Worm (Caenorhabditis elegans) whole organism, young adult: Measurements from ENCODE around the gene C56E6.7.

Experiments
- C06A6.2 ChIP-seq: fragments of 200-800 bp; sonication (Bioruptor generic); conservative IDR thresholded peaks from 2 replicates; pipeline ENCODE4 v1.3.6; 2022; ENCODE audit warnings: missing genetic modification characterization, missing compliant biosample characterization
- D2030.7 ChIP-seq: fragments of 200-800 bp; sonication (Bioruptor generic); IDR thresholded peaks from 2 replicates; pipeline ENCODE4 v1.3.6; 2022; ENCODE audit warnings: missing genetic modification reagents, missing genetic modification characterization, missing compliant biosample characterization
- F22D6.2 ChIP-seq: sonication (generic microtip); optimal IDR thresholded peaks from 2 replicates; lab custom pipeline; 2016; ENCODE audit warnings: mild to moderate bottlenecking, missing genetic modification characterization, missing compliant biosample characterization
- F33H1.4 ChIP-seq: fragments of 200-800 bp; sonication (Bioruptor generic); IDR thresholded peaks from 2 replicates; pipeline ENCODE4 v1.3.6; 2022; ENCODE audit warnings: missing genetic modification reagents, missing genetic modification characterization, missing compliant biosample characterization
- F49E8.2 ChIP-seq: sonication (generic microtip); optimal IDR thresholded peaks from 3 replicates; lab custom pipeline; 2017; ENCODE audit warnings: missing genetic modification characterization, mild to moderate bottlenecking, missing compliant biosample characterization, antibody characterized with exemption, moderate library complexity; ENCODE audit not compliant: insufficient read depth
- F52B5.7 ChIP-seq: sonication (generic microtip); optimal IDR thresholded peaks from 2 replicates; lab custom pipeline; 2016; ENCODE audit warnings: mild to moderate bottlenecking, missing genetic modification characterization, missing compliant biosample characterization
- F55B11.4 ChIP-seq: sonication (generic microtip); optimal IDR thresholded peaks from 2 replicates; lab custom pipeline; 2016; ENCODE audit warnings: missing compliant biosample characterization, missing genetic modification characterization, borderline replicate concordance; ENCODE audit not compliant: insufficient read depth
- akir-1 ChIP-seq: fragments of 200-800 bp; sonication (Bioruptor generic); optimal IDR thresholded peaks from 2 replicates; lab custom pipeline; 2018; ENCODE audit warnings: mild to moderate bottlenecking, missing genetic modification characterization, moderate library complexity, missing compliant biosample characterization
- cebp-1 ChIP-seq, 2 experiments: fragments of 200-800 bp in 1 of 2; sonication (Bioruptor generic) in 1 of 2; sonication (generic microtip) in 1 of 2; IDR thresholded peaks in 1 of 2; optimal IDR thresholded peaks in 1 of 2; 2 replicates each; pipeline versions ENCODE4 v1.3.6 to Lab custom; 2017 to 2022; ENCODE audit warnings: missing compliant biosample characterization in 2 of 2, missing genetic modification characterization in 2 of 2, mild to moderate bottlenecking in 1 of 2, missing genetic modification reagents in 1 of 2, moderate library complexity in 1 of 2
- ceh-100 ChIP-seq: fragments of 200-800 bp; sonication (Bioruptor generic); IDR thresholded peaks from 2 replicates; pipeline ENCODE4 v1.3.6; 2022; ENCODE audit warnings: missing genetic modification reagents, missing genetic modification characterization, missing compliant biosample characterization
- die-1 ChIP-seq: sonication (generic microtip); optimal IDR thresholded peaks from 2 replicates; lab custom pipeline; 2016; ENCODE audit warnings: missing genotype, mild to moderate bottlenecking, missing genetic modification characterization, missing compliant biosample characterization
- dpff-1 ChIP-seq: sonication (generic microtip); optimal IDR thresholded peaks from 2 replicates; lab custom pipeline; 2017; ENCODE audit warnings: mild to moderate bottlenecking, missing genetic modification characterization, missing compliant biosample characterization
- efl-1 ChIP-seq: fragments of 150-350 bp; optimal IDR thresholded peaks from 2 replicates; lab custom pipeline; 2014; ENCODE audit warnings: missing biosample characterization, missing genetic modification reagents, missing genetic modification characterization
- ekl-4 ChIP-seq: fragments of 200-800 bp; sonication (Bioruptor generic); IDR thresholded peaks from 2 replicates; pipeline ENCODE4 v1.3.6; 2022; ENCODE audit warnings: missing genetic modification reagents, missing genetic modification characterization, missing compliant biosample characterization
- ets-4 ChIP-seq: fragments of 200-800 bp; sonication (Bioruptor generic); optimal IDR thresholded peaks from 2 replicates; lab custom pipeline; 2018; ENCODE audit warnings: mild to moderate bottlenecking, missing genetic modification characterization, missing compliant biosample characterization
- hmg-1.2 ChIP-seq: fragments of 200-800 bp; sonication (Bioruptor generic); IDR thresholded peaks from 2 replicates; pipeline ENCODE4 v1.3.6; 2022; ENCODE audit warnings: missing genetic modification reagents, missing genetic modification characterization, missing compliant biosample characterization
- hrde-1 ChIP-seq: sonication (generic microtip); optimal IDR thresholded peaks from 2 replicates; lab custom pipeline; 2016; ENCODE audit warnings: missing genetic modification characterization, mild to moderate bottlenecking, missing compliant biosample characterization, moderate library complexity, missing genotype, missing genetic modification reagents, borderline replicate concordance
- madf-6 ChIP-seq: fragments of 200-800 bp; sonication (Bioruptor generic); IDR thresholded peaks from 2 replicates; pipeline ENCODE4 v1.3.6; 2022; ENCODE audit warnings: missing genetic modification reagents, missing genetic modification characterization, missing compliant biosample characterization
- nfyb-1 ChIP-seq: fragments of 200-800 bp; sonication (Bioruptor generic); IDR thresholded peaks from 2 replicates; pipeline ENCODE4 v1.3.6; 2022; ENCODE audit warnings: missing genetic modification reagents, missing genetic modification characterization, missing compliant biosample characterization
- nhr-90 ChIP-seq: sonication (generic microtip); optimal IDR thresholded peaks from 2 replicates; lab custom pipeline; 2016; ENCODE audit warnings: missing genotype, mild to moderate bottlenecking, missing genetic modification characterization, missing compliant biosample characterization
- pbrm-1 ChIP-seq: fragments of 200-800 bp; sonication (Bioruptor generic); IDR thresholded peaks from 2 replicates; pipeline ENCODE4 v1.3.6; 2022; ENCODE audit warnings: missing genetic modification reagents, missing genetic modification characterization, missing compliant biosample characterization
- rpc-1 ChIP-seq, 2 experiments: fragments of 150-350 bp in 1 of 2; sonication (generic microtip) in 1 of 2; optimal IDR thresholded peaks; 2 replicates each; lab custom pipeline; 2014 to 2018; ENCODE audit warnings: missing biosample characterization in 1 of 2, missing genetic modification characterization in 1 of 2, missing genetic modification reagents in 1 of 2, missing genotype in 1 of 2
- xnd-1 ChIP-seq: sonication (generic microtip); optimal IDR thresholded peaks from 2 replicates; lab custom pipeline; 2016; ENCODE audit warnings: missing genotype, missing genetic modification reagents, missing genetic modification characterization, missing compliant biosample characterization
- zfh-2 ChIP-seq: fragments of 200-800 bp; sonication (Bioruptor generic); conservative IDR thresholded peaks from 2 replicates; pipeline ENCODE4 v1.3.6; 2022; ENCODE audit warnings: missing genetic modification reagents, missing genetic modification characterization, missing compliant biosample characterization
- ztf-18 ChIP-seq: sonication (generic microtip); optimal IDR thresholded peaks from 2 replicates; lab custom pipeline; 2016; ENCODE audit warnings: missing genotype, mild to moderate bottlenecking, missing genetic modification characterization, missing compliant biosample characterization

Gene C56E6.7

DNA sequence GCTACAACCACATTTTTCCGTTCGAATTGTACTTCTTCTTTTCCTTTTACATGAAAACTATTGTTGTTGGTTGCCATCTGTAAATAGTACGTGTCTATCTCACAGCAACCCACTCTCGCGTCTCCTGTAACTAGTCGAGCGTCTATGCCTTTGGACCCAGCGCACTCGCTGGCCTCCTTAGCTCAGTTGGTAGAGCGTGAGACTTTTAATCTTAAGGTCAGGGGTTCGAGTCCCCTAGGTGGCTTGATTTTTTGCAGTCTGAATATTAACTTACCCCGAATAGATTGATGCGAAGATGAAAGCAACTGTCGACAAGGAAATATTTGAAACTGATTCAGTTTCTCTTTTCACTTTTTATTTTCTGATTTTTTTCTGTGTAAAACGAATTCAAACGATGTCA lies 48.7 kb downstream of the C56E6.7 start, which contains the start of gene mpz-3 (continued):
- TF ChIP-seq F55B11.4 (tag; lab: Kevin White, UChicago) (no peak), rpc-1 (optimal IDR thresholded peaks at IDR 0.05; lab: Kevin White, UChicago) (peak; percentile 55), rpc-1 (tag; optimal IDR thresholded peaks at IDR 0.05; lab: Kevin White, UChicago) (peak; percentile 80), nhr-90 (tag; lab: Kevin White, UChicago) (peak; percentile 31), akir-1 (GFP tag; lab: Kevin White, UChicago) (no peak), hrde-1 (tag; lab: Kevin White, UChicago) (no peak), F22D6.2 (no peak), ets-4 (GFP tag; lab: Kevin White, UChicago) (no peak), efl-1 (GFP tag; lab: Kevin White, UChicago) (peak; percentile 1), nfyb-1 (no peak), pbrm-1 (GFP tag; lab: Robert Waterston, UW) (peak; percentile 44; the same call in 1 of the 2 replicates), F52B5.7 (tag; lab: Kevin White, UChicago) (no peak), ztf-18 (tag; lab: Kevin White, UChicago) (peak; percentile 58), xnd-1 (tag; lab: Kevin White, UChicago) (no peak), C06A6.2 (GFP tag; lab: Robert Waterston, UW) (no peak), D2030.7 (peak; percentile 48; the same call in 1 of the 2 replicates), hmg-1.2 (peak; percentile 70), F33H1.4 (GFP tag; lab: Robert Waterston, UW) (no peak; the same call in 1 of the 2 replicates), F49E8.2 (tag; lab: Kevin White, UChicago) (peak; percentile 66), ekl-4 (GFP tag; lab: Robert Waterston, UW) (no peak), zfh-2 (no peak), ceh-100 (GFP tag; lab: Robert Waterston, UW) (peak; percentile 47; the same call in 1 of the 2 replicates), cebp-1 (GFP tag; IDR thresholded peaks at IDR 0.05; lab: Robert Waterston, UW) (no peak), cebp-1 (tag; optimal IDR thresholded peaks at IDR 0.05; lab: Kevin White, UChicago) (no peak), madf-6 (GFP tag; lab: Robert Waterston, UW) (no peak), dpff-1 (no peak), die-1 (peak; percentile 64)
